Worm (Caenorhabditis elegans): ENCODE data around the gene R07E5.11.

- TF ChIP-seq ref-1 (GFP tag; conservative IDR thresholded peaks at IDR 0.05) (no peak), klf-2 (GFP tag; conservative IDR thresholded peaks at IDR 0.05) (no peak), flt-1 (GFP tag; IDR thresholded peaks at IDR 0.05) (no peak), T22C8.4 (GFP tag; IDR thresholded peaks at IDR 0.05) (no peak), ztf-29 (GFP tag; IDR thresholded peaks at IDR 0.05) (no peak), tab-1 (GFP tag; IDR thresholded peaks at IDR 0.05) (no peak), med-1 (GFP tag; optimal IDR thresholded peaks at IDR 0.05; ENCODE audit: insufficient read depth) (no peak)
These were observed 2.9 kb upstream of the R07E5.11 start, which contains the start of the genes R07E5.19 and pdcd-2 for ce11 chrIII:4417956-4418355.
